Worm (Caenorhabditis elegans) whole organism, L3 larva: ENCODE measurements around the gene shk-1.
"Not testable (repeated sequence)": the region's sequence is repeated elsewhere in the genome, so short reads cannot be mapped to it uniquely, and the experiment has no call there.

Experiments used
- fkh-2 ChIP-seq: fragments of 150-350 bp; optimal IDR thresholded peaks from 2 replicates; lab custom pipeline; 2014; ENCODE audit warnings: missing biosample characterization, missing genetic modification reagents, missing genetic modification characterization
- jun-1 ChIP-seq: fragments of 150-350 bp; optimal IDR thresholded peaks from 2 replicates; lab custom pipeline; 2014; ENCODE audit warnings: missing biosample characterization, missing genetic modification reagents, missing genetic modification characterization
- lin-39 ChIP-seq: fragments of 150-350 bp; optimal IDR thresholded peaks from 2 replicates; lab custom pipeline; 2018; ENCODE audit warnings: missing biosample characterization, missing genetic modification reagents, missing genetic modification characterization
- nhr-237 ChIP-seq: fragments of 150-350 bp; optimal IDR thresholded peaks from 2 replicates; lab custom pipeline; 2014; ENCODE audit warnings: missing biosample characterization, missing genetic modification characterization
- nhr-25 ChIP-seq: sonication (generic microtip); optimal IDR thresholded peaks from 2 replicates; lab custom pipeline; 2017; ENCODE audit warnings: missing biosample characterization, missing genetic modification characterization
- nhr-28 ChIP-seq: fragments of 150-350 bp; optimal IDR thresholded peaks from 2 replicates; lab custom pipeline; 2014; ENCODE audit warnings: missing biosample characterization, missing genetic modification characterization

DNA sequence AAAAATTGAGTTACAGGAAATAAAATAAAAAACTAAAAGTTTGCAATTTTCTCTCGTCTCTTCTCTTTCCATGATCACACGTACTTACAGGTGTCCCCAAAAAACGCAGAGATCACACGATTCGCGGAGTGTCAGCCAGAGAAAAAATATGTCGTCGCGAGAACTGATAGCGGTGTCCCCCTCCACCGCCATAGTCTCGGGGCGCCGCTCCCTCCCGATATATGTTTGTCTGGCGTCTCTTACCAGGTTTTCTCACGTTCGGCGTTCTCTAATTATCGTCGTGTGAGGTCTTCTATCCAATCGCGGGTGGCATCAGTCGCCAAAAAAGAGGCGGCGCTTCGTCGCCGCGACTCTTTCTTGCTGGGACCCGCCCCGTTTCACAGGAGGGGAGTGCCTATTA lies 26.2 kb upstream of the shk-1 start, which contains the start of gene mab-3:
- TF ChIP-seq nhr-28, lin-39, nhr-25, jun-1, nhr-237, fkh-2 (tag; lab: Kevin White, UChicago): not testable (repeated sequence)
